Worm (Caenorhabditis elegans) whole organism, L1 larva: ENCODE results near the gene M04C3.1.

Source experiments
- dsc-1 ChIP-seq: sonication (generic microtip); optimal IDR thresholded peaks from 2 replicates; lab custom pipeline; 2016; ENCODE audit warnings: mild to moderate bottlenecking, missing genetic modification characterization, missing compliant biosample characterization
- elt-2 ChIP-seq: sonication (generic microtip); optimal IDR thresholded peaks from 2 replicates; lab custom pipeline; 2016; ENCODE audit warnings: missing genetic modification characterization, mild to moderate bottlenecking, inconsistent platforms, missing compliant biosample characterization, missing genetic modification reagents
- elt-3 ChIP-seq, 6 experiments: fragments of 150-350 bp in 1 of 6; sonication (generic microtip); optimal IDR thresholded peaks; 2 replicates each; lab custom pipeline; 2017 to 2018; ENCODE audit warnings: missing biosample characterization in 6 of 6, missing genetic modification characterization in 6 of 6, inconsistent platforms in 1 of 6
- irx-1 ChIP-seq: sonication (generic microtip); optimal IDR thresholded peaks from 2 replicates; lab custom pipeline; 2016; ENCODE audit warnings: missing genetic modification characterization, missing compliant biosample characterization
- lin-39 ChIP-seq: fragments of 150-350 bp; optimal IDR thresholded peaks from 2 replicates; lab custom pipeline; 2014; ENCODE audit warnings: missing biosample characterization, missing genetic modification reagents, missing genetic modification characterization
- lsy-2 ChIP-seq, 2 experiments: fragments of 150-350 bp; optimal IDR thresholded peaks; 2 replicates each; lab custom pipeline; 2014; ENCODE audit warnings: missing biosample characterization in 2 of 2, missing genetic modification characterization in 2 of 2
- nhr-11 ChIP-seq: fragments of 150-350 bp; optimal IDR thresholded peaks from 2 replicates; lab custom pipeline; 2014; ENCODE audit warnings: missing biosample characterization, missing genetic modification characterization
- nhr-12 ChIP-seq: sonication (generic microtip); optimal IDR thresholded peaks from 2 replicates; lab custom pipeline; 2017; ENCODE audit warnings: missing biosample characterization, missing genetic modification characterization
- nhr-77 ChIP-seq: fragments of 150-350 bp; optimal IDR thresholded peaks from 2 replicates; lab custom pipeline; 2014; ENCODE audit warnings: missing biosample characterization, missing genetic modification characterization
- pqm-1 ChIP-seq: sonication (generic microtip); optimal IDR thresholded peaks from 3 replicates; lab custom pipeline; 2017; ENCODE audit warnings: missing biosample characterization, missing genetic modification characterization
- unc-130 ChIP-seq: fragments of 150-350 bp; optimal IDR thresholded peaks from 2 replicates; lab custom pipeline; 2017; ENCODE audit warnings: missing biosample characterization, missing genetic modification characterization, inconsistent platforms
- unc-62 ChIP-seq: fragments of 150-350 bp; optimal IDR thresholded peaks from 2 replicates; lab custom pipeline; 2014; ENCODE audit warnings: missing biosample characterization, missing genetic modification reagents, missing genetic modification characterization
- zag-1 ChIP-seq: fragments of 150-350 bp; optimal IDR thresholded peaks from 2 replicates; lab custom pipeline; 2014; ENCODE audit warnings: missing biosample characterization, missing genetic modification characterization

DNA sequence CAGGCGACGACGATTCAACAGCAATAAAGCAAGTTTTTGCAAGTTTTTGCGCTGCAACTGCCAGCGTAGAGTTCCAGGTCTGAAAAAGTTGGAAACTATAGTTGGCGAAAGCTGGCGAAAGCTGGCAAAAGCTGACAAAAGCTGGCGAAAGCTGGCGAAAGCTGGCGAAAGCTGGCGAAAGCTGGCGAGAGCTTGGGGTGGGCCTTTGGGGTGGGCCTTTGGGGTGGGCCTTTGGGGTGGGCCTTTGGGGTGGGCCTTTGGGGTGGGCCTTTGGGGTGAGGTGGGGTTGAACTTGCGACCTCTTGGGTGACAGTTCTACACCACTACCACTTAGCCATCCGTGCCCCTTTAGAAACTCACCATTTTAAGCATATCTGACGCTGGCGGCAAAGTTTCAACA is 49.7 kb upstream of the M04C3.1 start:
- TF ChIP-seq lsy-2 (tag; optimal IDR thresholded peaks at IDR 0.05; lab: Kevin White, UChicago) (no peak), nhr-11 (tag; lab: Kevin White, UChicago) (no peak), unc-130 (tag; lab: Kevin White, UChicago) (no peak), nhr-77 (tag; lab: Kevin White, UChicago) (no peak), dsc-1 (tag; lab: Kevin White, UChicago) (no peak), elt-3 (tag; optimal IDR thresholded peaks at IDR 0.05; lab: Kevin White, UChicago) (no peak), elt-2 (tag; lab: Kevin White, UChicago) (no peak), zag-1 (tag; lab: Kevin White, UChicago) (no peak), unc-62 (GFP tag; lab: Kevin White, UChicago) (no peak), pqm-1 (tag; lab: Kevin White, UChicago) (no peak), lin-39 (no peak), nhr-12 (tag; lab: Kevin White, UChicago) (no peak), irx-1 (tag; lab: Kevin White, UChicago) (no peak)
